Worm (Caenorhabditis elegans) whole organism, L4 larva: Measurements from ENCODE around the gene srh-223.
A peak's percentile ranks its signal among the peaks of the same experiment; 100 is the strongest.
"Not testable (repeated sequence)": the region's sequence is repeated elsewhere in the genome, so short reads cannot be mapped to it uniquely, and the experiment has no call there.

Experiments used
- F26F4.8 ChIP-seq: fragments of 200-800 bp; sonication (Bioruptor generic); conservative IDR thresholded peaks from 2 replicates; pipeline ENCODE4 v1.3.6; 2022; ENCODE audit warnings: missing genetic modification characterization, missing compliant biosample characterization
- T20F7.1 ChIP-seq: fragments of 200-800 bp; sonication (Bioruptor generic); optimal IDR thresholded peaks from 2 replicates; lab custom pipeline; 2018; ENCODE audit warnings: mild to moderate bottlenecking, missing genetic modification characterization, missing compliant biosample characterization
- T26A8.4 ChIP-seq: fragments of 200-800 bp; sonication (Bioruptor generic); IDR thresholded peaks from 2 replicates; pipeline ENCODE4 v1.3.6; 2022; ENCODE audit warnings: missing genetic modification characterization, missing compliant biosample characterization
- Y48G9A.11 ChIP-seq: fragments of 200-800 bp; sonication (Bioruptor generic); IDR thresholded peaks from 2 replicates; pipeline ENCODE4 v1.3.6; 2022; ENCODE audit warnings: missing genetic modification reagents, missing genetic modification characterization, missing compliant biosample characterization
- Y5F2A.4 ChIP-seq: fragments of 200-800 bp; sonication (Bioruptor generic); optimal IDR thresholded peaks from 2 replicates; lab custom pipeline; 2018; ENCODE audit warnings: mild to moderate bottlenecking, missing genetic modification characterization, missing compliant biosample characterization
- ama-1 ChIP-seq: fragments of 150-350 bp; optimal IDR thresholded peaks from 2 replicates; lab custom pipeline; 2014; ENCODE audit warnings: inconsistent platforms, mixed read lengths
- arid-1 ChIP-seq: fragments of 200-800 bp; sonication (Bioruptor generic); conservative IDR thresholded peaks from 2 replicates; pipeline ENCODE4 v1.3.6; 2022; ENCODE audit warnings: missing genetic modification reagents, missing genetic modification characterization, missing compliant biosample characterization
- daf-16 ChIP-seq, 3 experiments: sonication (generic microtip); optimal IDR thresholded peaks; 2 replicates each; lab custom pipeline; 2016 to 2017; ENCODE audit warnings: missing genetic modification characterization in 3 of 3, missing genetic modification reagents in 3 of 3, mild to moderate bottlenecking in 2 of 3, missing compliant biosample characterization in 2 of 3, missing biosample characterization in 1 of 3, moderate library complexity in 1 of 3
- dmd-6 ChIP-seq: fragments of 200-800 bp; sonication (Bioruptor generic); IDR thresholded peaks from 2 replicates; pipeline ENCODE4 v1.3.6; 2022; ENCODE audit warnings: missing genetic modification reagents, missing genetic modification characterization, missing compliant biosample characterization
- egl-43 ChIP-seq: fragments of 200-800 bp; sonication (Bioruptor generic); IDR thresholded peaks from 2 replicates; pipeline ENCODE4 v1.3.6; 2022; ENCODE audit warnings: missing genetic modification reagents, missing genetic modification characterization, missing compliant biosample characterization
- hlh-11 ChIP-seq: fragments of 200-800 bp; sonication (Bioruptor generic); optimal IDR thresholded peaks from 2 replicates; lab custom pipeline; 2018; ENCODE audit warnings: mild to moderate bottlenecking, missing genetic modification characterization, missing compliant biosample characterization
- jun-1 ChIP-seq: fragments of 150-350 bp; optimal IDR thresholded peaks from 2 replicates; lab custom pipeline; 2014; ENCODE audit warnings: missing biosample characterization, missing genetic modification reagents, missing genetic modification characterization
- lin-1 ChIP-seq: fragments of 200-800 bp; sonication (Bioruptor generic); IDR thresholded peaks from 2 replicates; pipeline ENCODE4 v1.3.6; 2022; ENCODE audit warnings: missing genetic modification reagents, missing genetic modification characterization, missing compliant biosample characterization
- lin-15B ChIP-seq: fragments of 150-350 bp; sonication (generic microtip); optimal IDR thresholded peaks from 3 replicates; lab custom pipeline; 2014; ENCODE audit warnings: missing biosample characterization, missing genetic modification characterization
- lin-39 ChIP-seq: fragments of 150-350 bp; optimal IDR thresholded peaks from 2 replicates; lab custom pipeline; 2014; ENCODE audit warnings: missing biosample characterization, missing genetic modification reagents, missing genetic modification characterization
- madf-5 ChIP-seq, 2 experiments: fragments of 200-800 bp; sonication (Bioruptor generic); IDR thresholded peaks; 2 replicates each; pipeline ENCODE4 v1.3.6; 2022; ENCODE audit warnings: missing compliant biosample characterization in 2 of 2, missing genetic modification characterization in 2 of 2
- madf-9 ChIP-seq: fragments of 200-800 bp; sonication (Bioruptor generic); conservative IDR thresholded peaks from 2 replicates; pipeline ENCODE4 v1.3.6; 2022; ENCODE audit warnings: missing genetic modification reagents, missing genetic modification characterization, missing compliant biosample characterization
- mdl-1 ChIP-seq, 2 experiments: fragments of 150-350 bp in 1 of 2; sonication (generic microtip) in 1 of 2; optimal IDR thresholded peaks; 2 replicates each; lab custom pipeline; 2014 to 2017; ENCODE audit warnings: missing biosample characterization in 2 of 2, missing genetic modification characterization in 2 of 2
- mdt-29 ChIP-seq: fragments of 200-800 bp; sonication (Bioruptor generic); IDR thresholded peaks from 2 replicates; pipeline ENCODE4 v1.3.6; 2022; ENCODE audit warnings: missing genetic modification reagents, missing genetic modification characterization, missing compliant biosample characterization
- mep-1 ChIP-seq: fragments of 150-350 bp; sonication (generic microtip); optimal IDR thresholded peaks from 3 replicates; lab custom pipeline; 2014; ENCODE audit warnings: missing biosample characterization, missing genetic modification characterization
- mxl-3 ChIP-seq: fragments of 200-800 bp; sonication (Bioruptor generic); optimal IDR thresholded peaks from 2 replicates; lab custom pipeline; 2018; ENCODE audit warnings: mild to moderate bottlenecking, missing genetic modification characterization, missing compliant biosample characterization
- nhr-10 ChIP-seq: fragments of 150-350 bp; optimal IDR thresholded peaks from 2 replicates; lab custom pipeline; 2014; ENCODE audit warnings: missing biosample characterization, missing genetic modification characterization
- nhr-102 ChIP-seq: sonication (generic microtip); optimal IDR thresholded peaks from 2 replicates; lab custom pipeline; 2016; ENCODE audit warnings: mild to moderate bottlenecking, missing genetic modification characterization, moderate library complexity, missing compliant biosample characterization
- nhr-76 ChIP-seq: fragments of 150-350 bp; optimal IDR thresholded peaks from 2 replicates; lab custom pipeline; 2014; ENCODE audit warnings: missing biosample characterization, missing genetic modification characterization
- nhr-77 ChIP-seq: fragments of 150-350 bp; optimal IDR thresholded peaks from 2 replicates; lab custom pipeline; 2014; ENCODE audit warnings: missing biosample characterization, missing genetic modification characterization
- pha-4 ChIP-seq, 2 experiments: fragments of 150-350 bp in 1 of 2; fragments of 200-800 bp in 1 of 2; sonication (Bioruptor generic) in 1 of 2; IDR thresholded peaks in 1 of 2; optimal IDR thresholded peaks in 1 of 2; 2 replicates each; pipeline versions ENCODE4 v1.3.6 to Lab custom; 2014 to 2022; ENCODE audit warnings: missing genetic modification characterization in 2 of 2, missing genetic modification reagents in 2 of 2, missing biosample characterization in 1 of 2, missing compliant biosample characterization in 1 of 2
- set-16 ChIP-seq: fragments of 200-800 bp; sonication (Bioruptor generic); IDR thresholded peaks from 2 replicates; pipeline ENCODE4 v1.3.6; 2022; ENCODE audit warnings: missing genetic modification reagents, missing genetic modification characterization, missing compliant biosample characterization
- snpc-1.2 ChIP-seq: fragments of 200-800 bp; sonication (Bioruptor generic); IDR thresholded peaks from 2 replicates; pipeline ENCODE4 v1.3.6; 2022; ENCODE audit warnings: missing genetic modification reagents, missing genetic modification characterization, missing compliant biosample characterization
- snpc-4 ChIP-seq: fragments of 150-350 bp; optimal IDR thresholded peaks from 2 replicates; lab custom pipeline; 2014; ENCODE audit warnings: missing biosample characterization, missing genetic modification characterization
- tag-97 ChIP-seq: fragments of 200-800 bp; sonication (Bioruptor generic); IDR thresholded peaks from 2 replicates; pipeline ENCODE4 v1.3.6; 2022; ENCODE audit warnings: missing genetic modification characterization, missing compliant biosample characterization
- unc-39 ChIP-seq: sonication (generic microtip); optimal IDR thresholded peaks from 2 replicates; lab custom pipeline; 2017; ENCODE audit warnings: missing biosample characterization, missing genetic modification characterization
- unc-62 ChIP-seq, 3 experiments: fragments of 150-350 bp in 1 of 3; sonication (generic microtip); optimal IDR thresholded peaks in 2 of 3; peaks in 1 of 3; 1 replicate in 1 of 3; 2 replicates in 2 of 3; lab custom pipeline; 2014 to 2017; ENCODE audit warnings: missing biosample characterization in 3 of 3, missing genetic modification characterization in 3 of 3, missing genetic modification reagents in 3 of 3, missing genotype in 1 of 3
- ztf-7 ChIP-seq: fragments of 150-350 bp; optimal IDR thresholded peaks from 2 replicates; lab custom pipeline; 2014; ENCODE audit warnings: missing biosample characterization, missing genetic modification characterization

The srh-223 gene

DNA sequence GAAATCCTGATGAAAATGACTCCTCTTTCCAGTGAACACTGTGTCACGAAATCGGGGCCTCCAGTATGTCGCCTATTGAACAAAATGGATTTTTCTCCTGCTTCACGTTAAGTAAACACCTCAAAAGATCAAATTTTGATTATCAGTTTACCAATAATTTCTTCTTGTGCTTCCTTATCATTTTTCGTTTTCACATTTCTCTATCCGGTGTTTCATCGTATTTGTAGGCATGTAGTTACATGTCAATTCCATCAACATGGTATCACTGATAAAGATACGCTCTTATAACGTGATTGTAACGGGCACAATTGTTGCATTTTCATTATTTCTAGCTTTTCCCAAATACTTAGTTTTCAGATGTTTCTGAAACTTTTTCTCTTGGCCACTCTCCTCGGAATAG is 37.2 kb upstream of the srh-223 start, which contains the start of gene clec-72 (continued):
- TF ChIP-seq daf-16 (GFP tag; optimal IDR thresholded peaks at IDR 0.05; lab: Kevin White, UChicago) = no peak
- TF ChIP-seq daf-16 (tag; optimal IDR thresholded peaks at IDR 0.05; lab: Kevin White, UChicago) = peak; percentile 97
- TF ChIP-seq jun-1 (tag; lab: Kevin White, UChicago) = no peak
- TF ChIP-seq hlh-11 (tag; lab: Kevin White, UChicago) = peak; percentile 66
- no peak for TF ChIP-seq F26F4.8 (GFP tag; lab: Robert Waterston, UW)
- TF ChIP-seq lin-15B (tag; lab: Kevin White, UChicago) = no peak
- TF ChIP-seq mdt-29 = no peak
- peak in 1 of 2 experiments; percentile 50 for TF ChIP-seq mdl-1 (tag; optimal IDR thresholded peaks at IDR 0.05; lab: Kevin White, UChicago)
- TF ChIP-seq pha-4 (GFP tag; IDR thresholded peaks at IDR 0.05; lab: Robert Waterston, UW) = no peak
- no peak for TF ChIP-seq pha-4 (tag; optimal IDR thresholded peaks at IDR 0.05; lab: Kevin White, UChicago)
- TF ChIP-seq lin-39 (tag; lab: Kevin White, UChicago) = no peak
- no peak for TF ChIP-seq snpc-4 (tag; lab: Kevin White, UChicago)
- peak in 1 of 2 experiments; percentile 51 for TF ChIP-seq unc-62 (GFP tag; optimal IDR thresholded peaks at IDR 0.05 in 1 of 2; lab: Kevin White, UChicago)
- TF ChIP-seq unc-62 (tag; optimal IDR thresholded peaks at IDR 0.05; lab: Kevin White, UChicago) = no peak
- TF ChIP-seq ztf-7 (tag; lab: Kevin White, UChicago) = no peak
- no peak for TF ChIP-seq nhr-76 (tag; lab: Kevin White, UChicago)
- peak; percentile 88 for TF ChIP-seq nhr-77 (tag; lab: Kevin White, UChicago)
- no peak for TF ChIP-seq ama-1 (lab: Kevin White, UChicago)
- TF ChIP-seq unc-39 (tag; lab: Kevin White, UChicago) = no peak
- TF ChIP-seq mxl-3 (GFP tag; lab: Kevin White, UChicago) = peak; percentile 5
- no peak for TF ChIP-seq nhr-102 (tag; lab: Kevin White, UChicago)
- TF ChIP-seq arid-1 (GFP tag; lab: Robert Waterston, UW) = no peak
- no peak for TF ChIP-seq tag-97 (GFP tag; lab: Robert Waterston, UW)
- TF ChIP-seq lin-1 (GFP tag; lab: Robert Waterston, UW) = peak; percentile 49; the same call in 1 of the 2 replicates
- peak; percentile 92 for TF ChIP-seq dmd-6 (GFP tag; lab: Robert Waterston, UW)
- no peak for TF ChIP-seq nhr-10 (tag; lab: Kevin White, UChicago)

DNA sequence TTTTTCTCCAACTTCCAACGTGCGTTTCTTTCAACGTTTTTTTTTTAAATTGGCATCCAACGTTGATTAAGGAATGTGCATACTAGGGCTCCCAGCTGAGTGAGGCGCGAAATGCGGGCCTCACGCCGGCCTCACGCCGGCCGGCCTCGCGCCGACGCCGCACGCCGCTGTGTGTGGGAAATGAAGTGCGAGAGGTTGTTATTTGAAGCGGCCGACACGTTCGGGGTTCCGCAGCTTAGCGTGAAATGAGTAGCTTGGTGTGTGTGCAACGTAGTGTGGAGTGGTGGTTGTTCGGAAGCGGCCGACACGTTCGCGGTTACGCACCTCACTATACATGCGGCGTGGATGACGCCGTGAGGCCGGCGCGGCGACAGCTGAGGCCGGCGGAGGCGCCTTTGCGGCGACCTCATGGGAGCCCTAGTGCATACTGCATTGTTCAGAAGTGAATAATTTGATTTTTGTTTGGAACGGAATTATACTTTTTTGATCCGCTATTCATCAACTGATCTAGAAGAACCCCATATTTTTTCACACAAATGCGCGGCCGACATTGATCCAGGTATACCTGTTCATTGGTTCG is 34.2 kb upstream of the srh-223 start:
- TF ChIP-seq snpc-1.2 (GFP tag; lab: Robert Waterston, UW) (0 out of 2 replicates have a peak, but pooled peaks have one; percentile 40), set-16 (peak; percentile 92), Y48G9A.11 (GFP tag; lab: Robert Waterston, UW) (0 out of 2 replicates have a peak, but pooled peaks have one; percentile 6), unc-62 (GFP tag; optimal IDR thresholded peaks at IDR 0.05 in 1 of 2; lab: Kevin White, UChicago) (peak in 1 of 2 experiments; percentile 52), egl-43 (peak; percentile 48; the same call in 1 of the 2 replicates)
- TF ChIP-seq unc-62 (tag; optimal IDR thresholded peaks at IDR 0.05; lab: Kevin White, UChicago) = not testable (repeated sequence)

DNA sequence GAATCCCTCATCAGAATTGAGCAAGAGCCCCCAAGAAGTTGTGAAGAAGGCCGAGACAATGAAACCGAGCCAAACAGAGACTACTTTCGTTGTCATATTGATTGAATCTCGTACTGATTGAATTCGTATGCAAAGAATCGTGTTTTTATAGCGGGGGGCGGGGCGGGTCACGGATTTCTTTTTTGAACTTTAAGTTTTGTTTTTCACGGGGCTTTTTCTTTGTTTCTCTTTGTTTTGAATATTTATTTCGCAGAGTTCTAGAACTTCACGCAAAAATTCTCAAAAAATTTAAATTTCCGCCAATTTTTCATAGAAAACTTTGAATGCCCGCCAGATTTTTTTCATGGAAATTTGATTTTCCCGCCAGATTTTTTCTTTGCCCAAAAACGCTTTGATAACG is 25.6 kb upstream of the srh-223 start, which contains the start of gene clec-73:
TSS of gene clec-73 (minus strand) at position 101 of the 400 bp plus-strand sequence.
- TF ChIP-seq T20F7.1 (GFP tag; lab: Kevin White, UChicago) (no peak), arid-1 (GFP tag; lab: Robert Waterston, UW) (no peak), madf-9 (GFP tag; lab: Robert Waterston, UW) (no peak), mdl-1 (tag; optimal IDR thresholded peaks at IDR 0.05; lab: Kevin White, UChicago) (no peak), madf-5 (GFP tag; IDR thresholded peaks at IDR 0.05; lab: Robert Waterston, UW) (no peak), T26A8.4 (GFP tag; lab: Robert Waterston, UW) (no peak), Y5F2A.4 (GFP tag; lab: Kevin White, UChicago) (no peak), mep-1 (tag; lab: Kevin White, UChicago) (no peak)
